Worm (Caenorhabditis elegans) whole organism, L1 larva: ENCODE measurements around the gene Y68A4A.10.

Experiments
- F16B12.6 ChIP-seq: fragments of 150-350 bp; optimal IDR thresholded peaks from 2 replicates; lab custom pipeline; 2014; ENCODE audit warnings: missing biosample characterization, missing genetic modification characterization
- aha-1 ChIP-seq: fragments of 150-350 bp; optimal IDR thresholded peaks from 2 replicates; lab custom pipeline; 2014; ENCODE audit warnings: missing biosample characterization, missing genetic modification characterization
- ceh-82 ChIP-seq, 3 experiments: fragments of 150-350 bp in 1 of 3; sonication (generic microtip) in 2 of 3; optimal IDR thresholded peaks; 2 replicates each; lab custom pipeline; 2014 to 2017; ENCODE audit warnings: missing biosample characterization in 3 of 3, missing genetic modification characterization in 3 of 3
- ceh-88 ChIP-seq: fragments of 200-800 bp; sonication (Bioruptor generic); IDR thresholded peaks from 2 replicates; pipeline ENCODE4 v1.3.6; 2022; ENCODE audit warnings: missing genetic modification characterization, missing compliant biosample characterization
- ceh-90 ChIP-seq: sonication (generic microtip); optimal IDR thresholded peaks from 2 replicates; lab custom pipeline; 2016; ENCODE audit warnings: missing genetic modification characterization, missing compliant biosample characterization
- dpl-1 ChIP-seq, 3 experiments: fragments of 150-350 bp in 2 of 3; sonication (generic microtip) in 1 of 3; optimal IDR thresholded peaks; 2 replicates each; lab custom pipeline; 2014 to 2017; ENCODE audit warnings: missing biosample characterization in 3 of 3, missing genetic modification characterization in 3 of 3, missing genetic modification reagents in 3 of 3
- efl-1 ChIP-seq, 4 experiments: fragments of 150-350 bp; optimal IDR thresholded peaks in 3 of 4; peaks in 1 of 4; 1 replicate in 1 of 4; 2 replicates in 3 of 4; lab custom pipeline; 2014; ENCODE audit warnings: missing biosample characterization in 2 of 4, missing genetic modification characterization in 2 of 4, missing genetic modification reagents in 2 of 4
- elt-2 ChIP-seq: sonication (generic microtip); optimal IDR thresholded peaks from 2 replicates; lab custom pipeline; 2016; ENCODE audit warnings: missing genetic modification characterization, mild to moderate bottlenecking, inconsistent platforms, missing compliant biosample characterization, missing genetic modification reagents
- ets-5 ChIP-seq: fragments of 200-800 bp; sonication (Bioruptor generic); IDR thresholded peaks from 2 replicates; pipeline ENCODE4 v1.3.6; 2022; ENCODE audit warnings: missing genetic modification characterization, missing compliant biosample characterization
- fkh-10 ChIP-seq: sonication (generic microtip); optimal IDR thresholded peaks from 2 replicates; lab custom pipeline; 2017; ENCODE audit warnings: missing biosample characterization, missing genetic modification reagents, missing genetic modification characterization
- fkh-8 ChIP-seq: sonication (generic microtip); optimal IDR thresholded peaks from 2 replicates; lab custom pipeline; 2016; ENCODE audit warnings: mild to moderate bottlenecking, missing genetic modification characterization, missing compliant biosample characterization
- fos-1 ChIP-seq: fragments of 150-350 bp; optimal IDR thresholded peaks from 2 replicates; lab custom pipeline; 2014; ENCODE audit warnings: missing biosample characterization, missing genetic modification characterization
- grh-1 ChIP-seq: fragments of 200-800 bp; sonication (Bioruptor generic); IDR thresholded peaks from 2 replicates; pipeline ENCODE4 v1.3.6; 2022; ENCODE audit warnings: missing genetic modification reagents, missing genetic modification characterization, missing compliant biosample characterization
- jun-1 ChIP-seq: fragments of 150-350 bp; optimal IDR thresholded peaks from 2 replicates; lab custom pipeline; 2014; ENCODE audit warnings: missing biosample characterization, missing genetic modification reagents, missing genetic modification characterization
- lin-13 ChIP-seq: fragments of 150-350 bp; optimal IDR thresholded peaks from 2 replicates; lab custom pipeline; 2014; ENCODE audit warnings: missing biosample characterization, missing genetic modification reagents, missing genetic modification characterization
- lin-14 ChIP-seq: fragments of 200-800 bp; sonication (Bioruptor generic); optimal IDR thresholded peaks from 2 replicates; lab custom pipeline; 2018; ENCODE audit warnings: mild to moderate bottlenecking, missing genetic modification characterization, moderate library complexity, missing compliant biosample characterization
- lin-35 ChIP-seq, 2 experiments: fragments of 150-350 bp; optimal IDR thresholded peaks; 2 replicates each; lab custom pipeline; 2014; ENCODE audit warnings: missing biosample characterization in 2 of 2, missing genetic modification characterization in 2 of 2, missing genetic modification reagents in 2 of 2
- lin-39 ChIP-seq: fragments of 150-350 bp; optimal IDR thresholded peaks from 2 replicates; lab custom pipeline; 2014; ENCODE audit warnings: missing biosample characterization, missing genetic modification reagents, missing genetic modification characterization
- lir-3 ChIP-seq: sonication (generic microtip); optimal IDR thresholded peaks from 2 replicates; lab custom pipeline; 2016; ENCODE audit warnings: mild to moderate bottlenecking, missing genetic modification characterization, moderate library complexity, missing compliant biosample characterization; ENCODE audit not compliant: poor library complexity
- lsy-2 ChIP-seq, 2 experiments: fragments of 150-350 bp; optimal IDR thresholded peaks; 2 replicates each; lab custom pipeline; 2014; ENCODE audit warnings: missing biosample characterization in 2 of 2, missing genetic modification characterization in 2 of 2
- mab-9 ChIP-seq: fragments of 200-800 bp; sonication (Bioruptor generic); IDR thresholded peaks from 2 replicates; pipeline ENCODE4 v1.3.6; 2022; ENCODE audit warnings: missing genetic modification reagents, missing genetic modification characterization, missing compliant biosample characterization
- mef-2 ChIP-seq: fragments of 150-350 bp; optimal IDR thresholded peaks from 2 replicates; lab custom pipeline; 2014; ENCODE audit warnings: missing biosample characterization, missing genetic modification characterization
- nhr-11 ChIP-seq: fragments of 150-350 bp; optimal IDR thresholded peaks from 2 replicates; lab custom pipeline; 2014; ENCODE audit warnings: missing biosample characterization, missing genetic modification characterization
- nhr-237 ChIP-seq: fragments of 150-350 bp; optimal IDR thresholded peaks from 2 replicates; lab custom pipeline; 2014; ENCODE audit warnings: missing biosample characterization, missing genetic modification characterization
- nhr-28 ChIP-seq: fragments of 150-350 bp; optimal IDR thresholded peaks from 2 replicates; lab custom pipeline; 2014; ENCODE audit warnings: missing biosample characterization, missing genetic modification characterization
- nhr-71 ChIP-seq: sonication (generic microtip); optimal IDR thresholded peaks from 2 replicates; lab custom pipeline; 2016; ENCODE audit warnings: mild to moderate bottlenecking, missing genetic modification characterization, moderate library complexity, missing compliant biosample characterization
- nhr-76 ChIP-seq: sonication (generic microtip); optimal IDR thresholded peaks from 2 replicates; lab custom pipeline; 2017; ENCODE audit warnings: missing biosample characterization, missing genetic modification characterization
- nhr-77 ChIP-seq: fragments of 150-350 bp; optimal IDR thresholded peaks from 2 replicates; lab custom pipeline; 2014; ENCODE audit warnings: missing biosample characterization, missing genetic modification characterization
- nhr-85 ChIP-seq: sonication (generic microtip); peaks from one replicate; lab custom pipeline; 2016; ENCODE audit warnings: missing genetic modification characterization, inconsistent platforms, missing compliant biosample characterization
- pag-3 ChIP-seq: sonication (generic microtip); optimal IDR thresholded peaks from 2 replicates; lab custom pipeline; 2017; ENCODE audit warnings: missing genetic modification characterization, mild to moderate bottlenecking, missing compliant biosample characterization, antibody characterized with exemption, borderline replicate concordance; ENCODE audit not compliant: insufficient read depth
- pqm-1 ChIP-seq: sonication (generic microtip); optimal IDR thresholded peaks from 3 replicates; lab custom pipeline; 2017; ENCODE audit warnings: missing biosample characterization, missing genetic modification characterization
- skn-1 ChIP-seq: fragments of 150-350 bp; optimal IDR thresholded peaks from 2 replicates; lab custom pipeline; 2014; ENCODE audit warnings: missing biosample characterization, missing genetic modification characterization
- sup-37 ChIP-seq: fragments of 200-800 bp; sonication (Bioruptor generic); optimal IDR thresholded peaks from 2 replicates; lab custom pipeline; 2018; ENCODE audit warnings: mild to moderate bottlenecking, missing genetic modification characterization, missing compliant biosample characterization
- swsn-7 ChIP-seq: sonication (generic microtip); optimal IDR thresholded peaks from 2 replicates; lab custom pipeline; 2016; ENCODE audit warnings: missing genetic modification characterization, missing compliant biosample characterization
- tbx-2 ChIP-seq: sonication (generic microtip); optimal IDR thresholded peaks from 2 replicates; lab custom pipeline; 2016; ENCODE audit warnings: missing genetic modification characterization, missing compliant biosample characterization
- tlp-1 ChIP-seq: fragments of 150-350 bp; optimal IDR thresholded peaks from 2 replicates; lab custom pipeline; 2014; ENCODE audit warnings: missing biosample characterization, missing genetic modification characterization
- vab-15 ChIP-seq: sonication (generic microtip); optimal IDR thresholded peaks from 2 replicates; lab custom pipeline; 2017; ENCODE audit warnings: missing genotype, mild to moderate bottlenecking, missing genetic modification characterization, missing compliant biosample characterization
- xbp-1 ChIP-seq: sonication (generic microtip); optimal IDR thresholded peaks from 2 replicates; lab custom pipeline; 2016; ENCODE audit warnings: missing genetic modification characterization, missing compliant biosample characterization
- zip-4 ChIP-seq: fragments of 200-800 bp; sonication (Bioruptor generic); optimal IDR thresholded peaks from 2 replicates; lab custom pipeline; 2018; ENCODE audit warnings: mild to moderate bottlenecking, missing genetic modification characterization, moderate library complexity, missing compliant biosample characterization
- ztf-4 ChIP-seq: fragments of 150-350 bp; optimal IDR thresholded peaks from 2 replicates; lab custom pipeline; 2014; ENCODE audit warnings: missing biosample characterization, missing genetic modification characterization

The Y68A4A.10 gene

ce11 chrV:17232403-17232802 lies 30.5 kb downstream of the Y68A4A.10 start:
- TF ChIP-seq jun-1 (no peak), ceh-90 (tag; lab: Kevin White, UChicago) (no peak), zip-4 (GFP tag; lab: Kevin White, UChicago) (no peak), ceh-82 (tag; optimal IDR thresholded peaks at IDR 0.05; lab: Kevin White, UChicago) (no peak), swsn-7 (no peak), efl-1 (optimal IDR thresholded peaks at IDR 0.05; lab: Kevin White, UChicago) (no peak), efl-1 (GFP tag; optimal IDR thresholded peaks at IDR 0.05 in 1 of 2; lab: Kevin White, UChicago) (no peak), aha-1 (tag; lab: Kevin White, UChicago) (no peak), dpl-1 (GFP tag; optimal IDR thresholded peaks at IDR 0.05; lab: Kevin White, UChicago) (no peak), ztf-4 (tag; lab: Kevin White, UChicago) (no peak)

- TF ChIP-seq lin-14 (GFP tag; lab: Kevin White, UChicago) (peak; percentile 40), F16B12.6 (tag; lab: Kevin White, UChicago) (no peak), nhr-85 (peak; percentile 28)
Measured at ce11 chrV:17236345-17236744, 34.4 kb downstream of the Y68A4A.10 start, which contains the start of gene T19C9.10. Gene T19C9.10, plus strand, starts transcription at chrV:17236592.

DNA sequence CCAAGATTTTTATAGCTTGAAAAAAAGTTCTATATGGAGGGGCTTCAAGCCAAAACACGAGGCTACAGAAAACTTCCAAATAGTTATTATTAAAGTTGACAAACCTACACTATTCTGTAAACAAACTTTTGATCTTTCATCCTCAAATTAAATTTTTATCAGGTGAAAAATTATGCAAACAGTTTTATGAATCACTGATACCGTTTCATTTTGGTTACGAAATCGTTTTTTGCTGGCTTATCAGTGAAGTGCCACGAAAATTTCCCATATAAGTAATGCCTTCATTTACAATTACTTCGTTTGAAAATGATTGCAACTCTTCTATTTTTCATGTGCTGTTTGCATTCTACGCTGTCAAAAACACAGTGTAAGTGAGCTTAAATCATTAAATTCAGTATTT lies 36.9 kb downstream of the Y68A4A.10 start, which contains the start of gene T19C9.8:
Gene T19C9.8, plus strand, starts transcription at position 299 of the 400 bp plus-strand sequence.
- TF ChIP-seq nhr-76 (tag; lab: Kevin White, UChicago) (no peak), vab-15 (tag; lab: Kevin White, UChicago) (no peak), pqm-1 (tag; lab: Kevin White, UChicago) (peak; percentile 1), xbp-1 (tag; lab: Kevin White, UChicago) (no peak), ceh-88 (no peak), lin-14 (GFP tag; lab: Kevin White, UChicago) (peak; percentile 17), lin-35 (GFP tag; optimal IDR thresholded peaks at IDR 0.05; lab: Kevin White, UChicago) (peak in 1 of 2 experiments; percentile 2), skn-1 (tag; lab: Kevin White, UChicago) (no peak), grh-1 (GFP tag; lab: Robert Waterston, UW) (no peak), mab-9 (GFP tag; lab: Robert Waterston, UW) (no peak), pag-3 (tag; lab: Kevin White, UChicago) (no peak), elt-2 (tag; lab: Kevin White, UChicago) (peak; percentile 94), fkh-8 (tag; lab: Kevin White, UChicago) (no peak), tbx-2 (tag; lab: Kevin White, UChicago) (no peak), nhr-77 (no peak), lin-13 (GFP tag; lab: Kevin White, UChicago) (no peak), nhr-237 (tag; lab: Kevin White, UChicago) (no peak), nhr-28 (tag; lab: Kevin White, UChicago) (no peak), lir-3 (tag; lab: Kevin White, UChicago) (no peak), fos-1 (tag; lab: Kevin White, UChicago) (no peak), mef-2 (tag; lab: Kevin White, UChicago) (no peak), fkh-10 (GFP tag; lab: Kevin White, UChicago) (no peak), ceh-90 (tag; lab: Kevin White, UChicago) (no peak), dpl-1 (GFP tag; optimal IDR thresholded peaks at IDR 0.05; lab: Kevin White, UChicago) (no peak), lin-39 (tag; lab: Kevin White, UChicago) (no peak), jun-1 (peak; percentile 12), tlp-1 (tag; lab: Kevin White, UChicago) (no peak), F16B12.6 (tag; lab: Kevin White, UChicago) (no peak), ets-5 (no peak), nhr-71 (no peak), nhr-11 (no peak), sup-37 (GFP tag; lab: Kevin White, UChicago) (no peak), lsy-2 (tag; optimal IDR thresholded peaks at IDR 0.05; lab: Kevin White, UChicago) (no peak)
